Worm (Caenorhabditis elegans) whole organism, L4 larva: ENCODE data around the gene ceh-18.

Experiments
- lsy-2 ChIP-seq, 2 experiments: fragments of 150-350 bp in 1 of 2; sonication (generic microtip) in 1 of 2; optimal IDR thresholded peaks; 2 replicates each; lab custom pipeline; 2014 to 2017; ENCODE audit warnings: missing biosample characterization in 2 of 2, missing genetic modification characterization in 2 of 2
- nhr-76 ChIP-seq: fragments of 150-350 bp; optimal IDR thresholded peaks from 2 replicates; lab custom pipeline; 2014; ENCODE audit warnings: missing biosample characterization, missing genetic modification characterization

- TF ChIP-seq lsy-2 (tag; optimal IDR thresholded peaks at IDR 0.05; lab: Kevin White, UChicago) (no peak), nhr-76 (tag; lab: Kevin White, UChicago) (no peak)
These were observed 3.7 kb upstream of the ceh-18 start for ce11 chrX:3861294-3861693.
